Fruit fly (Drosophila melanogaster): ENCODE measurements around the gene CG7409.

The CG7409 gene

dm6 chr3L:7754109-7754508 lies at the start of gene CG7409:
TSS of gene CG7409 (plus strand) at chr3L:7754409.
- TF ChIP-seq OdsH (GFP tag; optimal IDR thresholded peaks at IDR 0.05) (no peak), HLH106 (tag; optimal IDR thresholded peaks at IDR 0.05) (no peak), Abd-B (GFP tag; optimal IDR thresholded peaks at IDR 0.05) (no peak), N (GFP tag; optimal IDR thresholded peaks at IDR 0.05) (no peak), ey (GFP tag; optimal IDR thresholded peaks at IDR 0.05) (no peak), Rel (GFP tag; optimal IDR thresholded peaks at IDR 0.05) (no peak), Rel (tag; optimal IDR thresholded peaks at IDR 0.05) (no peak), Hr78 (GFP tag; optimal IDR thresholded peaks at IDR 0.05) (no peak), fru (GFP tag; optimal IDR thresholded peaks at IDR 0.05) (no peak), brk (GFP tag; optimal IDR thresholded peaks at IDR 0.05) (no peak), Jra (GFP tag; optimal IDR thresholded peaks at IDR 0.05) (no peak), tai (GFP tag; optimal IDR thresholded peaks at IDR 0.05) (no peak), Sp1 (GFP tag; optimal IDR thresholded peaks at IDR 0.05) (no peak), Mio (GFP tag; optimal IDR thresholded peaks at IDR 0.05) (no peak), psq (GFP tag; optimal IDR thresholded peaks at IDR 0.05) (no peak), woc (GFP tag; optimal IDR thresholded peaks at IDR 0.05) (no peak), dmrt93B (GFP tag; optimal IDR thresholded peaks at IDR 0.05) (no peak), Dfd (GFP tag; optimal IDR thresholded peaks at IDR 0.05) (no peak), sv (GFP tag; optimal IDR thresholded peaks at IDR 0.05) (no peak), Hr83 (GFP tag; optimal IDR thresholded peaks at IDR 0.05; ENCODE audit: poor library complexity, severe bottlenecking) (no peak), usp (GFP tag; optimal IDR thresholded peaks at IDR 0.05) (no peak)

DNA sequence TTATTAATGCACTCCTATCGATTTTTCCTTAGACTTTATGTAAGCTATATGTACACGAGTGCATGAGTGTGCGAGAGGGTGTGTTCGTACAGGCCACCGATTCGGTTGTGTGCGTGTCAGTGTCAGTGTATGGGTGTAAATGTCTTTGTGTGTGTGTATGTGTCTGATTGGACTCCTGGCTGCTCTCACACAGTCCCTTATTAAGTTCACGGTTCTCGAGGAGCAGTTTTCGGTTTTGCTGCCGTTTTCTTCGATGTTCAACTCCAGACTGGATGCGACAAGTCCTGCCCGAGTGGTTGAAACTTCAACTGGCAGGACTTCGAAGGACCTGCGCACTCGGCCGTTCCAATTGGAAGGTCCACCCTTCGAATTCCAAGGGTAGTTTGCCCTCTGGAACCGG lies 40.8 kb upstream of the CG7409 start:
- no peak for TF ChIP-seq lola (GFP tag; optimal IDR thresholded peaks at IDR 0.05)
- TF ChIP-seq h (GFP tag; optimal IDR thresholded peaks at IDR 0.05): no peak
- TF ChIP-seq Hr83 (GFP tag; optimal IDR thresholded peaks at IDR 0.05; ENCODE audit: poor library complexity, severe bottlenecking): no peak
- TF ChIP-seq brk (GFP tag; optimal IDR thresholded peaks at IDR 0.05): no peak
- no peak for TF ChIP-seq Myc (optimal IDR thresholded peaks at IDR 0.05)

DNA sequence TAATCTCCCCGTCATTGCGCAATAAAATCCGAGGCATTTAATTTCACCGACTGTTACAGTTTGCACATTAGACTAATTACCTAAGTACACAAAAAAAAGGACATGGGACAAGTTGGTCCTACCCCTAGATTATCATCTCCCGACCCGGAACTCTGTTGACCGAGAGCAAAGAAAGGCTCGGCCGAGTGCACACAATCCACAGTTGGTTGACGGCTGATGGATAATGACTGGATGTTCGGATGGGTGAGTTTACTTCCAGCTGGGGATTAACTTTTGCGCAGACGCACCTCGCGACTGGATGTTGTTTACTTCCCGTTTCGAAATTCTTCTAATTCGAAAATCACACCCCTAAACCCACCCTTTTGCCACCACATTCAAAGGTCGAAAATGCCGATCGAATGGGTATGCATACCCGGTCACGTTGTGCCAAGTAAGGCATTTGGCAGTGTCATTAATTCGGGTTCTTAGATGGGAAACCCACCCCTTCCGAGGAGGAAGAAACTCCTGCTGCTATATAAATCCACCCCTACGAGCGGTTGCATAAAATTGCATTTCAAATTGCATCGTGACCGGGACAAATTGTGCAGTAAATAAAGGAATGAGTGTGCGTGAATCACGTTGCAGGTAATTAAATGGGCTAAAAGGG lies 39.8 kb upstream of the CG7409 start:
- TF ChIP-seq Myc (optimal IDR thresholded peaks at IDR 0.05) (no peak), Vsx2 (GFP tag; optimal IDR thresholded peaks at IDR 0.05; ENCODE audit: partially characterized antibody) (no peak), tai (GFP tag; optimal IDR thresholded peaks at IDR 0.05) (no peak), GATAd (GFP tag; optimal IDR thresholded peaks at IDR 0.05) (no peak), Hr78 (GFP tag; optimal IDR thresholded peaks at IDR 0.05) (no peak), N (GFP tag; optimal IDR thresholded peaks at IDR 0.05) (no peak), Abd-B (GFP tag; optimal IDR thresholded peaks at IDR 0.05) (no peak), CG32264 (GFP tag; optimal IDR thresholded peaks at IDR 0.05) (no peak), psq (GFP tag; optimal IDR thresholded peaks at IDR 0.05) (no peak), sage (GFP tag; optimal IDR thresholded peaks at IDR 0.05) (no peak), Mio (GFP tag; optimal IDR thresholded peaks at IDR 0.05) (no peak)

DNA sequence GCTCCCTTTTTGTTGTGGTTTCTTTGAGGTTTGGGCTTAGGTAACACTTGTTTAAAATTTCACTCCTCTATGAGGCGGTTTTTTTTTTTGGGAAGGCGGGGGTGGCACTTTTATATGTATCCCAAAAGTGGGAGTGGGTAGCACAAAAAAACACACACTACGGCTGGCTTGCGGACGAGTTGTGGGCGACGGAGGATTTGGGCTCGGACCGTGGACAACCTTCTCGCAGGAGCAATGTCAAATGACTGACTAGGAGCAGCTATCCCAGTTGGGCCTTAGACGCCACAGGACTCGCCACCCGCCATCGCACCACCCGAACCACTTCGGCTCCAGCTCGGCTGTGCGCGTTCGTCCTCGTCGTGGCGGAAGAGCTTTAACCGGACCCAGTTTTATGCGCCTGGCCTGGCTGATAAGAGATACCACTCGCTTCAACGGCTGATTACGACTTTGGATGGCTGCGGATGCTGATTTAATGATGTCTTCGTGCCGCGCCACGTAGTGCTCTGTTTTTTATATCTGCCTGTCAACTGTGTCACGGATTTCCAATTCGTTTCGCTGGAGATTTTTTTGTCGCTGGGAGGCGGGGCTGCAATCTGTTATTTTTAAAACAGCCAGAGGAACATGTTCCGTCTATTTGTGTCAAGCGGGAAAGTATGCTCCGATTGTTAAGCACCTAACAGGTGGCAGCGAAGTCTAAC lies 36.2 kb upstream of the CG7409 start, which contains the start of gene Ank2:
TSS of gene Ank2 (minus strand) at position 533 of the 698 bp plus-strand sequence.
- no peak for TF ChIP-seq tai (GFP tag; optimal IDR thresholded peaks at IDR 0.05)
- TF ChIP-seq woc (GFP tag; optimal IDR thresholded peaks at IDR 0.05): no peak
- no peak for TF ChIP-seq sv (GFP tag; optimal IDR thresholded peaks at IDR 0.05)
- TF ChIP-seq Rel (GFP tag; optimal IDR thresholded peaks at IDR 0.05): no peak
- TF ChIP-seq Rel (tag; optimal IDR thresholded peaks at IDR 0.05): no peak

dm6 chr3L:7718561-7719417 lies 35.4 kb upstream of the CG7409 start, which contains the start of gene Mcad:
TSS of gene Mcad (plus strand) at chr3L:7719350.
- TF ChIP-seq br (GFP tag; optimal IDR thresholded peaks at IDR 0.05): peak; percentile 90
- peak; percentile 94 for TF ChIP-seq psq (GFP tag; optimal IDR thresholded peaks at IDR 0.05)
- no peak for TF ChIP-seq Dfd (GFP tag; optimal IDR thresholded peaks at IDR 0.05)
- TF ChIP-seq jim (GFP tag; optimal IDR thresholded peaks at IDR 0.05): no peak
- no peak for TF ChIP-seq lola (GFP tag; optimal IDR thresholded peaks at IDR 0.05)
- TF ChIP-seq Dif (GFP tag; optimal IDR thresholded peaks at IDR 0.05; ENCODE audit: partially characterized antibody): peak; percentile 50
- peak; percentile 43 for TF ChIP-seq Jra (GFP tag; optimal IDR thresholded peaks at IDR 0.05)
- no peak for TF ChIP-seq usp (GFP tag; optimal IDR thresholded peaks at IDR 0.05)
- TF ChIP-seq CrebA (GFP tag; optimal IDR thresholded peaks at IDR 0.05; ENCODE audit: borderline replicate concordance): peak; percentile 96
- TF ChIP-seq dsf (GFP tag; optimal IDR thresholded peaks at IDR 0.05; ENCODE audit: borderline replicate concordance): peak; percentile 37
- TF ChIP-seq brk (GFP tag; optimal IDR thresholded peaks at IDR 0.05): peak; percentile 96
- TF ChIP-seq ey (GFP tag; optimal IDR thresholded peaks at IDR 0.05): peak; percentile 92
- peak; percentile 95 for TF ChIP-seq Sp1 (GFP tag; optimal IDR thresholded peaks at IDR 0.05)
- TF ChIP-seq CG9705 (GFP tag; optimal IDR thresholded peaks at IDR 0.05): peak; percentile 88
- TF ChIP-seq dl (GFP tag; optimal IDR thresholded peaks at IDR 0.05; ENCODE audit: insufficient read depth in 1 of 2, partially characterized antibody in 2 of 2): peak; percentile 22 to 44
- TF ChIP-seq Abd-B (GFP tag; optimal IDR thresholded peaks at IDR 0.05): no peak
- peak; percentile 95 for TF ChIP-seq sage (GFP tag; optimal IDR thresholded peaks at IDR 0.05)
- TF ChIP-seq h (GFP tag; optimal IDR thresholded peaks at IDR 0.05): peak; percentile 96
- TF ChIP-seq CG32264 (GFP tag; optimal IDR thresholded peaks at IDR 0.05): peak; percentile 87
- peak; percentile 22 for TF ChIP-seq Mio (GFP tag; optimal IDR thresholded peaks at IDR 0.05)
- TF ChIP-seq fru (GFP tag; optimal IDR thresholded peaks at IDR 0.05): peak; percentile 95
- peak; percentile 76 to 97 for TF ChIP-seq foxo (GFP tag; optimal IDR thresholded peaks at IDR 0.05)
